Fruit fly (Drosophila melanogaster): ENCODE measurements around the gene cac.

The cac gene

dm6 chrX:11893643-11894042 is 91.2 kb downstream of the cac start, which contains the start of gene wisp:
Gene wisp, plus strand, starts transcription at chrX:11893943.
- TF ChIP-seq CG9948 (tag; optimal IDR thresholded peaks at IDR 0.05), result no peak
- TF ChIP-seq Pif1B (GFP tag; optimal IDR thresholded peaks at IDR 0.05), result no peak
- TF ChIP-seq CG13204 (GFP tag; optimal IDR thresholded peaks at IDR 0.05), result no peak
- no peak for TF ChIP-seq CG4496 (GFP tag; IDR thresholded peaks at IDR 0.05)
- no peak for TF ChIP-seq CG10348 (GFP tag; IDR thresholded peaks at IDR 0.05)
- TF ChIP-seq CG8301 (tag; optimal IDR thresholded peaks at IDR 0.05), result no peak
- TF ChIP-seq CG14655 (GFP tag; optimal IDR thresholded peaks at IDR 0.05), result no peak
- no peak for TF ChIP-seq rn (GFP tag; IDR thresholded peaks at IDR 0.05)
- TF ChIP-seq Pif1A (GFP tag; optimal IDR thresholded peaks at IDR 0.05), result no peak
- no peak for TF ChIP-seq CG32121 (GFP tag; IDR thresholded peaks at IDR 0.05)
- no peak for TF ChIP-seq CG17806 (tag; optimal IDR thresholded peaks at IDR 0.05)
- no peak for TF ChIP-seq Snoo (tag; optimal IDR thresholded peaks at IDR 0.05)
- no peak for TF ChIP-seq fd96Ca (GFP tag; IDR thresholded peaks at IDR 0.05)
- no peak for TF ChIP-seq CG8159 (tag; optimal IDR thresholded peaks at IDR 0.05)
- no peak for TF ChIP-seq CG15710 (tag; optimal IDR thresholded peaks at IDR 0.05)
- no peak for TF ChIP-seq gl (tag; optimal IDR thresholded peaks at IDR 0.05)
- TF ChIP-seq CG12605 (GFP tag; IDR thresholded peaks at IDR 0.05), result no peak

dm6 chrX:11891682-11892179 is 93.2 kb downstream of the cac start, which contains the start of gene sicily:
Gene sicily, plus strand, starts transcription at chrX:11891732.
- TF ChIP-seq CG4496 (GFP tag; IDR thresholded peaks at IDR 0.05) (no peak), CG12605 (GFP tag; IDR thresholded peaks at IDR 0.05) (no peak), rn (GFP tag; IDR thresholded peaks at IDR 0.05) (no peak), CG8159 (tag; optimal IDR thresholded peaks at IDR 0.05) (no peak), Ets98B (GFP tag; IDR thresholded peaks at IDR 0.05) (no peak), Pif1B (GFP tag; optimal IDR thresholded peaks at IDR 0.05) (no peak), Pif1A (GFP tag; optimal IDR thresholded peaks at IDR 0.05) (no peak), CG13204 (GFP tag; optimal IDR thresholded peaks at IDR 0.05) (no peak), EcR (GFP tag; optimal IDR thresholded peaks at IDR 0.05) (no peak), CG10348 (GFP tag; IDR thresholded peaks at IDR 0.05) (no peak), CG14655 (GFP tag; optimal IDR thresholded peaks at IDR 0.05) (no peak), gl (tag; optimal IDR thresholded peaks at IDR 0.05) (no peak), CG8301 (tag; optimal IDR thresholded peaks at IDR 0.05) (no peak), D1 (tag; optimal IDR thresholded peaks at IDR 0.05) (no peak), CG17806 (tag; optimal IDR thresholded peaks at IDR 0.05) (no peak), fd96Ca (GFP tag; IDR thresholded peaks at IDR 0.05) (no peak), CG15710 (tag; optimal IDR thresholded peaks at IDR 0.05) (no peak)

- no peak for TF ChIP-seq CG14655 (GFP tag; optimal IDR thresholded peaks at IDR 0.05)
- TF ChIP-seq CG12605 (GFP tag; IDR thresholded peaks at IDR 0.05), result peak; percentile 22; the same call in 1 of the 2 replicates
Measured at dm6 chrX:11888142-11888541, 96.7 kb downstream of the cac start, which contains the start of gene CG1840. Gene CG1840, plus strand, starts transcription at chrX:11888352.

DNA sequence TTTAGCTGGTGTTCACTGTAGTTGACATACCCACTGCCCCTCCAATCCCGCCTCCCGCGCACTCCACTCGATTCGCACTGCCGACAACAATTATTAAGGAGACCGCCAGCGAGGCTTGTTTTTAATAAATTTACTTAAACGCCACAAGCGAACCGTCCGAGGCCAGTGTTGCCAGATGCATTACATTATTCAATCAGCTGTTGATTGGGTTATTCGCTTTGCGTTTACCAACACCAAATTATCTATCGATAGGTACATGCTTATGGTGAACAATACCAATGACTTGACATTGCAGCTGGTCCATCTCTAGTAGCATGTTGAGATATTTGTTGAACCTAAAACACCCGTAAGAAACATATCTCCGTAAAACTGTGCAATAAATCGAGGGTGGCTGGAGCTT is 97.9 kb downstream of the cac start, which contains the start of the genes CG10353 and SelG:
TSS of gene CG10353 (minus strand) at position 187 of the 400 bp plus-strand sequence.
TSS of gene SelG (plus strand) at position 309 of the 400 bp plus-strand sequence.
- no peak for TF ChIP-seq CG13204 (GFP tag; optimal IDR thresholded peaks at IDR 0.05)
- TF ChIP-seq CG12605 (GFP tag; IDR thresholded peaks at IDR 0.05), result no peak
- no peak for TF ChIP-seq rn (GFP tag; IDR thresholded peaks at IDR 0.05)
- TF ChIP-seq CG32121 (GFP tag; IDR thresholded peaks at IDR 0.05), result no peak
- no peak for TF ChIP-seq CG8159 (tag; optimal IDR thresholded peaks at IDR 0.05)
- no peak for TF ChIP-seq D1 (tag; optimal IDR thresholded peaks at IDR 0.05)
- no peak for TF ChIP-seq Ets98B (GFP tag; IDR thresholded peaks at IDR 0.05)
- no peak for TF ChIP-seq CG8301 (tag; optimal IDR thresholded peaks at IDR 0.05)
- no peak for TF ChIP-seq CG14655 (GFP tag; optimal IDR thresholded peaks at IDR 0.05)

- no peak for TF ChIP-seq CG34367 (tag; optimal IDR thresholded peaks at IDR 0.05)
- TF ChIP-seq Snoo (tag; optimal IDR thresholded peaks at IDR 0.05), result no peak
- TF ChIP-seq CG32121 (GFP tag; IDR thresholded peaks at IDR 0.05), result no peak
- no peak for TF ChIP-seq fd96Ca (GFP tag; IDR thresholded peaks at IDR 0.05)
- TF ChIP-seq CG8159 (tag; optimal IDR thresholded peaks at IDR 0.05), result no peak
- no peak for TF ChIP-seq CG13204 (GFP tag; optimal IDR thresholded peaks at IDR 0.05)
Measured at dm6 chrX:11885356-11885755, 99.5 kb downstream of the cac start.

DNA sequence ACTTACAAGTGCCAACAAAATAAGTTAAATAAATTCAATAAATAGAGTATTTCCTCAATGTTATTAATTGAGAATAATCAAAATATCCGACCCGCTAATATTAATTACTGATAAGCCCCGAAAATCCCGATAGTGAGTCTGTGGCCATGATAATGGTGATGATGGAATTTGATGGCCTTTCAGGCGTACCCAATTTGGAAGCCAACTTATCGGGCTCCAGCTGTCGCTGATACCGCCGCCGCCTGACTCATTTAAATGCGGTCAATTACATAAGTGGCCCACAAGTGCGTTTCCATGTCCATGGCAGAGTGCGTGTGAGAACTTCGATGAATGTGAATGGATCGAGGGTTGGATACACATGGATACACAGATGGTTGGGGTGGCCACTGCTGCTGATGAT is 100.8 kb downstream of the cac start:
- TF ChIP-seq CG8301 (tag; optimal IDR thresholded peaks at IDR 0.05) (no peak), CG17806 (tag; optimal IDR thresholded peaks at IDR 0.05) (no peak), Pif1B (GFP tag; optimal IDR thresholded peaks at IDR 0.05) (no peak), fd96Ca (GFP tag; IDR thresholded peaks at IDR 0.05) (no peak), D1 (tag; optimal IDR thresholded peaks at IDR 0.05) (no peak), CG32121 (GFP tag; IDR thresholded peaks at IDR 0.05) (no peak), CG4496 (GFP tag; IDR thresholded peaks at IDR 0.05) (no peak), CG9948 (tag; optimal IDR thresholded peaks at IDR 0.05) (no peak), EcR (GFP tag; optimal IDR thresholded peaks at IDR 0.05) (no peak), rn (GFP tag; IDR thresholded peaks at IDR 0.05) (no peak), CG34367 (tag; optimal IDR thresholded peaks at IDR 0.05) (no peak), CG12605 (GFP tag; IDR thresholded peaks at IDR 0.05) (no peak), Ets98B (GFP tag; IDR thresholded peaks at IDR 0.05) (no peak), CG14655 (GFP tag; optimal IDR thresholded peaks at IDR 0.05) (no peak), Snoo (tag; optimal IDR thresholded peaks at IDR 0.05) (no peak), gl (tag; optimal IDR thresholded peaks at IDR 0.05) (no peak), CG8159 (tag; optimal IDR thresholded peaks at IDR 0.05) (no peak)
